Worm (Caenorhabditis elegans): Measurements from ENCODE around the gene C44H9.4.

ce11 chrV:12819155-12819554, 16.3 kb upstream of the C44H9.4 start:
- TF ChIP-seq unc-62 (GFP tag; optimal IDR thresholded peaks at IDR 0.05) (no peak), nhr-76 (tag; optimal IDR thresholded peaks at IDR 0.05) (no peak), snpc-4 (tag; optimal IDR thresholded peaks at IDR 0.05) (no peak), flh-1 (GFP tag; optimal IDR thresholded peaks at IDR 0.05) (no peak)
